Fruit fly (Drosophila melanogaster) whole organism, adult: ENCODE results near the gene T48.
A peak's percentile ranks its signal among the peaks of the same experiment; 100 is the strongest.

Experiments used
- CG11617 ChIP-seq: fragments of 200-800 bp; sonication (Bioruptor generic); optimal IDR thresholded peaks from 2 replicates; lab custom pipeline; 2017; ENCODE audit warnings: mild to moderate bottlenecking, missing biosample characterization, missing genetic modification reagents, missing genetic modification characterization
- CG12768 ChIP-seq: fragments of 200-800 bp; sonication (Bioruptor generic); optimal IDR thresholded peaks from 2 replicates; lab custom pipeline; 2017; ENCODE audit warnings: missing biosample characterization, missing genetic modification characterization, mild to moderate bottlenecking, moderate library complexity, missing genetic modification reagents
- CG14711 ChIP-seq: fragments of 200-800 bp; sonication (Bioruptor generic); optimal IDR thresholded peaks from 2 replicates; lab custom pipeline; 2018; ENCODE audit warnings: missing biosample characterization, mild to moderate bottlenecking, missing genetic modification characterization, moderate library complexity
- CG1620 ChIP-seq: fragments of 200-800 bp; sonication (Bioruptor generic); optimal IDR thresholded peaks from 2 replicates; lab custom pipeline; 2016; ENCODE audit warnings: missing biosample characterization, missing genetic modification characterization
- CG33017 ChIP-seq: fragments of 200-800 bp; sonication (Bioruptor generic); optimal IDR thresholded peaks from 2 replicates; lab custom pipeline; 2018; ENCODE audit warnings: missing biosample characterization, mild to moderate bottlenecking, missing genetic modification characterization, moderate library complexity
- CG5204 ChIP-seq: fragments of 200-800 bp; sonication (Bioruptor generic); optimal IDR thresholded peaks from 2 replicates; lab custom pipeline; 2016; ENCODE audit warnings: missing biosample characterization, missing genetic modification characterization
- CG7045 ChIP-seq: fragments of 200-800 bp; sonication (Bioruptor generic); optimal IDR thresholded peaks from 2 replicates; lab custom pipeline; 2017; ENCODE audit warnings: missing biosample characterization, mild to moderate bottlenecking, missing genetic modification characterization
- CG7101 ChIP-seq: fragments of 200-800 bp; sonication (Bioruptor generic); optimal IDR thresholded peaks from 2 replicates; lab custom pipeline; 2018; ENCODE audit warnings: missing biosample characterization, mild to moderate bottlenecking, missing genetic modification characterization, moderate library complexity
- Clk ChIP-seq: fragments of 200-800 bp; sonication (Bioruptor generic); optimal IDR thresholded peaks from 2 replicates; lab custom pipeline; 2017; ENCODE audit warnings: missing biosample characterization, missing genetic modification characterization
- Crg-1 ChIP-seq: fragments of 200-800 bp; sonication (Bioruptor generic); optimal IDR thresholded peaks from 2 replicates; lab custom pipeline; 2016; ENCODE audit warnings: missing biosample characterization, missing genetic modification characterization
- Hr96 ChIP-seq: fragments of 200-800 bp; sonication (Bioruptor generic); optimal IDR thresholded peaks from 2 replicates; lab custom pipeline; 2016; ENCODE audit warnings: missing biosample characterization, missing genetic modification characterization
- Mnt ChIP-seq: fragments of 200-800 bp; sonication (Bioruptor generic); optimal IDR thresholded peaks from 2 replicates; lab custom pipeline; 2016; ENCODE audit warnings: missing biosample characterization, mild to moderate bottlenecking, missing genetic modification characterization
- bab1 ChIP-seq: fragments of 200-800 bp; sonication (Bioruptor generic); optimal IDR thresholded peaks from 3 replicates; lab custom pipeline; 2019; ENCODE audit warnings: missing biosample characterization, mild to moderate bottlenecking, missing genetic modification characterization, moderate library complexity
- cic ChIP-seq: fragments of 200-800 bp; sonication (Bioruptor generic); optimal IDR thresholded peaks from 2 replicates; lab custom pipeline; 2017; ENCODE audit warnings: missing biosample characterization, mild to moderate bottlenecking, missing genetic modification characterization, moderate library complexity
- cnc ChIP-seq, 2 experiments: fragments of >200 bp; optimal IDR thresholded peaks; 2 replicates each; lab custom pipeline; 2017
- kay ChIP-seq: fragments of 200-800 bp; sonication (Bioruptor generic); peaks from one replicate; lab custom pipeline; 2016; ENCODE audit warnings: missing biosample characterization, missing genetic modification characterization, borderline replicate concordance
- ovo ChIP-seq: fragments of 200-800 bp; sonication (Bioruptor generic); optimal IDR thresholded peaks from 2 replicates; lab custom pipeline; 2016; ENCODE audit warnings: missing biosample characterization, missing genetic modification characterization
- pad ChIP-seq: fragments of 200-800 bp; sonication (Bioruptor generic); optimal IDR thresholded peaks from 3 replicates; lab custom pipeline; 2017; ENCODE audit warnings: missing biosample characterization, missing genetic modification characterization, mild to moderate bottlenecking, moderate library complexity, missing genetic modification reagents
- tj ChIP-seq: fragments of 200-800 bp; sonication (Bioruptor generic); optimal IDR thresholded peaks from 3 replicates; lab custom pipeline; 2017; ENCODE audit warnings: missing biosample characterization, mild to moderate bottlenecking, missing genetic modification characterization, moderate library complexity
- toe ChIP-seq: fragments of 200-800 bp; sonication (Bioruptor generic); optimal IDR thresholded peaks from 2 replicates; lab custom pipeline; 2016; ENCODE audit warnings: missing biosample characterization, missing genetic modification characterization

The T48 gene

dm6 chr3R:26871061-26871460, 10.5 kb upstream of the T48 start:
- TF ChIP-seq CG11617 (GFP tag; lab: Kevin White, UChicago) (no peak), CG14711 (tag; lab: Kevin White, UChicago) (no peak), CG5204 (GFP tag; lab: Kevin White, UChicago) (no peak), ovo (no peak), Clk (GFP tag; lab: Kevin White, UChicago) (no peak), Mnt (no peak), CG7045 (GFP tag; lab: Kevin White, UChicago) (no peak), Crg-1 (no peak), cic (GFP tag; lab: Kevin White, UChicago) (no peak), bab1 (GFP tag; lab: Kevin White, UChicago) (no peak), cnc (optimal IDR thresholded peaks at IDR 0.05; lab: Kevin White, UChicago) (no peak), Hr96 (GFP tag; lab: Kevin White, UChicago) (no peak)

dm6 chr3R:26871852-26872251, 9.7 kb upstream of the T48 start, which contains the start of gene SPARC:
Gene SPARC (minus strand): TSS chr3R:26871995.
- TF ChIP-seq bab1 (GFP tag; lab: Kevin White, UChicago) (no peak), CG33017 (tag; lab: Kevin White, UChicago) (no peak), Crg-1 (no peak), tj (peak; percentile 22), cic (GFP tag; lab: Kevin White, UChicago) (no peak), kay (GFP tag; lab: Kevin White, UChicago) (no peak), CG12768 (GFP tag; lab: Kevin White, UChicago) (no peak), CG7045 (GFP tag; lab: Kevin White, UChicago) (no peak)

dm6 chr3R:26875544-26876027, 5.9 kb upstream of the T48 start, which contains the start of gene Rb97D:
Gene Rb97D (minus strand): TSS chr3R:26875742.
- peak; percentile 61 for TF ChIP-seq Mnt
- peak; percentile 45 for TF ChIP-seq Crg-1
- TF ChIP-seq Clk (GFP tag; lab: Kevin White, UChicago): peak; percentile 55
- TF ChIP-seq CG7045 (GFP tag; lab: Kevin White, UChicago): peak; percentile 72
- TF ChIP-seq CG14711 (tag; lab: Kevin White, UChicago): peak; percentile 36
- peak; percentile 55 for TF ChIP-seq CG12768 (GFP tag; lab: Kevin White, UChicago)
- TF ChIP-seq bab1 (GFP tag; lab: Kevin White, UChicago): peak; percentile 75
- peak; percentile 69 for TF ChIP-seq CG11617 (GFP tag; lab: Kevin White, UChicago)
- TF ChIP-seq CG5204 (GFP tag; lab: Kevin White, UChicago): no peak
- peak; percentile 77 for TF ChIP-seq Hr96 (GFP tag; lab: Kevin White, UChicago)
- no peak for TF ChIP-seq cnc (optimal IDR thresholded peaks at IDR 0.05; lab: Kevin White, UChicago)
- TF ChIP-seq CG1620 (GFP tag; lab: Kevin White, UChicago): peak; percentile 65
- TF ChIP-seq cic (GFP tag; lab: Kevin White, UChicago): no peak
- TF ChIP-seq toe: peak; percentile 84
- peak; percentile 49 for TF ChIP-seq pad
- TF ChIP-seq tj: peak; percentile 42
- no peak for TF ChIP-seq ovo
- peak; percentile 71 for TF ChIP-seq CG7101 (tag; lab: Kevin White, UChicago)
- TF ChIP-seq kay (GFP tag; lab: Kevin White, UChicago): no peak
- peak; percentile 63 for TF ChIP-seq CG33017 (tag; lab: Kevin White, UChicago)

- peak; percentile 7 for TF ChIP-seq Mnt
- TF ChIP-seq Clk (GFP tag; lab: Kevin White, UChicago): no peak
- TF ChIP-seq cic (GFP tag; lab: Kevin White, UChicago): peak; percentile 30
- no peak for TF ChIP-seq tj
- peak; percentile 29 for TF ChIP-seq bab1 (GFP tag; lab: Kevin White, UChicago)
- TF ChIP-seq CG7101 (tag; lab: Kevin White, UChicago): peak; percentile 17
- TF ChIP-seq kay (GFP tag; lab: Kevin White, UChicago): peak; percentile 79
- TF ChIP-seq Crg-1: peak; percentile 36
- TF ChIP-seq toe: peak; percentile 38
- TF ChIP-seq CG1620 (GFP tag; lab: Kevin White, UChicago): no peak
These were observed 5.1 kb upstream of the T48 start, which contains the start of gene CG5500 for dm6 chr3R:26876432-26876831. Gene CG5500 (plus strand): TSS chr3R:26876630.

dm6 chr3R:26876851-26877250, 4.7 kb upstream of the T48 start:
- no peak for TF ChIP-seq ovo
- TF ChIP-seq Mnt: no peak
- no peak for TF ChIP-seq pad
- TF ChIP-seq CG14711 (tag; lab: Kevin White, UChicago): no peak
- no peak for TF ChIP-seq CG5204 (GFP tag; lab: Kevin White, UChicago)
- TF ChIP-seq Crg-1: no peak
- no peak for TF ChIP-seq CG33017 (tag; lab: Kevin White, UChicago)
- TF ChIP-seq CG1620 (GFP tag; lab: Kevin White, UChicago): no peak
- TF ChIP-seq Clk (GFP tag; lab: Kevin White, UChicago): no peak
- TF ChIP-seq kay (GFP tag; lab: Kevin White, UChicago): no peak
- TF ChIP-seq CG7101 (tag; lab: Kevin White, UChicago): no peak
- TF ChIP-seq CG7045 (GFP tag; lab: Kevin White, UChicago): no peak

dm6 chr3R:26882230-26883014, 888 bp downstream of the T48 start:
- no peak for TF ChIP-seq CG1620 (GFP tag; lab: Kevin White, UChicago)
- TF ChIP-seq tj: peak; percentile 52
- no peak for TF ChIP-seq Hr96 (GFP tag; lab: Kevin White, UChicago)
- TF ChIP-seq bab1 (GFP tag; lab: Kevin White, UChicago): no peak
- peak; percentile 67 for TF ChIP-seq kay (GFP tag; lab: Kevin White, UChicago)
- no peak for TF ChIP-seq CG12768 (GFP tag; lab: Kevin White, UChicago)
- no peak for TF ChIP-seq CG11617 (GFP tag; lab: Kevin White, UChicago)
